Fruit fly (Drosophila melanogaster) whole organism, embryonic: ENCODE data around the gene Arp6.

Source experiments
- Ada2b ChIP-seq: fragments of 200-800 bp; sonication (Bioruptor generic); IDR thresholded peaks from 2 replicates; pipeline ENCODE4 v1.3.6; 2022; ENCODE audit warnings: missing biosample characterization, missing genetic modification characterization
- Blimp-1 ChIP-seq: fragments of 200-800 bp; sonication (Bioruptor generic); optimal IDR thresholded peaks from 3 replicates; lab custom pipeline; 2018; ENCODE audit warnings: missing biosample characterization, missing genetic modification characterization, mild to moderate bottlenecking, moderate library complexity, missing genetic modification reagents
- CG11093 ChIP-seq: fragments of 200-800 bp; sonication (Bioruptor generic); IDR thresholded peaks from 3 replicates; pipeline ENCODE4 v1.3.6; 2022; ENCODE audit warnings: missing biosample characterization, missing genetic modification characterization
- CG11504 ChIP-seq: fragments of 200-800 bp; sonication (Bioruptor generic); optimal IDR thresholded peaks from 3 replicates; lab custom pipeline; 2019; ENCODE audit warnings: missing biosample characterization, mild to moderate bottlenecking, missing genetic modification characterization, moderate library complexity
- CG12071 ChIP-seq: fragments of 200-800 bp; sonication (Bioruptor generic); optimal IDR thresholded peaks from 3 replicates; lab custom pipeline; 2018; ENCODE audit warnings: missing biosample characterization, mild to moderate bottlenecking, missing genetic modification characterization
- CG12104 ChIP-seq: fragments of 200-800 bp; sonication (Bioruptor generic); optimal IDR thresholded peaks from 3 replicates; lab custom pipeline; 2016; ENCODE audit warnings: missing biosample characterization, missing genetic modification characterization
- CG12236 ChIP-seq: fragments of 200-800 bp; sonication (Bioruptor generic); optimal IDR thresholded peaks from 2 replicates; lab custom pipeline; 2016; ENCODE audit warnings: missing biosample characterization, missing genetic modification characterization
- CG12942 ChIP-seq: fragments of 200-800 bp; sonication (Bioruptor generic); optimal IDR thresholded peaks from 3 replicates; lab custom pipeline; 2016; ENCODE audit warnings: missing biosample characterization, missing genetic modification characterization
- CG13287 ChIP-seq: fragments of 200-800 bp; sonication (Bioruptor generic); IDR thresholded peaks from 2 replicates; pipeline ENCODE4 v1.3.6; 2022; ENCODE audit warnings: missing biosample characterization, missing genetic modification characterization; ENCODE audit not compliant: partially characterized antibody
- CG17802 ChIP-seq: fragments of 200-800 bp; sonication (Bioruptor generic); optimal IDR thresholded peaks from 2 replicates; lab custom pipeline; 2018; ENCODE audit warnings: missing biosample characterization, mild to moderate bottlenecking, missing genetic modification characterization, moderate library complexity
- CG17912 ChIP-seq: fragments of 200-800 bp; sonication (Bioruptor generic); optimal IDR thresholded peaks from 2 replicates; lab custom pipeline; 2018; ENCODE audit warnings: missing biosample characterization, mild to moderate bottlenecking, missing genetic modification characterization
- CG31365 ChIP-seq: fragments of 200-800 bp; sonication (Bioruptor generic); optimal IDR thresholded peaks from 2 replicates; lab custom pipeline; 2018; ENCODE audit warnings: missing biosample characterization, mild to moderate bottlenecking, missing genetic modification characterization
- CG3163 ChIP-seq: fragments of 200-800 bp; sonication (Bioruptor generic); optimal IDR thresholded peaks from 3 replicates; lab custom pipeline; 2016; ENCODE audit warnings: missing biosample characterization, missing genetic modification characterization
- CG4820 ChIP-seq: fragments of 200-800 bp; sonication (Bioruptor generic); optimal IDR thresholded peaks from 3 replicates; lab custom pipeline; 2016; ENCODE audit warnings: missing biosample characterization, missing genetic modification characterization
- CG6689 ChIP-seq: fragments of 200-800 bp; sonication (Bioruptor generic); IDR thresholded peaks from 2 replicates; pipeline ENCODE4 v1.3.6; 2022; ENCODE audit warnings: missing biosample characterization, missing genetic modification characterization
- CG6765 ChIP-seq: fragments of 200-800 bp; sonication (Bioruptor generic); optimal IDR thresholded peaks from 3 replicates; lab custom pipeline; 2017; ENCODE audit warnings: missing biosample characterization, mild to moderate bottlenecking, missing genetic modification characterization
- CG7357 ChIP-seq: fragments of 200-800 bp; sonication (Bioruptor generic); IDR thresholded peaks from 3 replicates; pipeline ENCODE4 v1.3.6; 2022; ENCODE audit warnings: missing biosample characterization, missing genetic modification characterization
- CG8281 ChIP-seq: fragments of 200-800 bp; sonication (Bioruptor generic); optimal IDR thresholded peaks from 2 replicates; lab custom pipeline; 2018; ENCODE audit warnings: missing biosample characterization, mild to moderate bottlenecking, missing genetic modification characterization, moderate library complexity
- CHES-1-like ChIP-seq: fragments of 200-800 bp; sonication (Bioruptor generic); optimal IDR thresholded peaks from 2 replicates; lab custom pipeline; 2016; ENCODE audit warnings: missing biosample characterization, missing genetic modification characterization
- D19B ChIP-seq: fragments of 200-800 bp; sonication (Bioruptor generic); optimal IDR thresholded peaks from 2 replicates; lab custom pipeline; 2017; ENCODE audit warnings: missing biosample characterization, mild to moderate bottlenecking, missing genetic modification characterization
- Fer2 ChIP-seq: fragments of 200-800 bp; sonication (Bioruptor generic); optimal IDR thresholded peaks from 2 replicates; lab custom pipeline; 2018; ENCODE audit warnings: missing biosample characterization, mild to moderate bottlenecking, missing genetic modification characterization, moderate library complexity
- GATAe ChIP-seq: fragments of 200-800 bp; sonication (Bioruptor generic); conservative IDR thresholded peaks from 2 replicates; pipeline ENCODE4 v1.3.6; 2022; ENCODE audit warnings: missing biosample characterization, missing genetic modification characterization
- H15 ChIP-seq: fragments of 200-800 bp; sonication (Bioruptor generic); IDR thresholded peaks from 3 replicates; pipeline ENCODE4 v1.3.6; 2022; ENCODE audit warnings: missing biosample characterization, missing genetic modification characterization
- Hand ChIP-seq: fragments of 200-800 bp; sonication (Bioruptor generic); optimal IDR thresholded peaks from 2 replicates; lab custom pipeline; 2017; ENCODE audit warnings: mild to moderate bottlenecking, missing biosample characterization, missing genetic modification reagents, missing genetic modification characterization
- Hey ChIP-seq: fragments of 200-800 bp; sonication (Bioruptor generic); optimal IDR thresholded peaks from 3 replicates; lab custom pipeline; 2018; ENCODE audit warnings: missing biosample characterization, mild to moderate bottlenecking, missing genetic modification characterization
- Lpt ChIP-seq: fragments of >200 bp; optimal IDR thresholded peaks from 2 replicates; lab custom pipeline; 2018; ENCODE audit warnings: missing biosample characterization, missing genetic modification characterization
- NC2β ChIP-seq: fragments of 200-800 bp; sonication (Bioruptor generic); optimal IDR thresholded peaks from 2 replicates; lab custom pipeline; 2016; ENCODE audit warnings: missing biosample characterization, missing genetic modification characterization
- Opbp ChIP-seq: fragments of 200-800 bp; sonication (Bioruptor generic); IDR thresholded peaks from 3 replicates; pipeline ENCODE4 v1.3.6; 2022; ENCODE audit warnings: missing biosample characterization, missing genetic modification characterization; ENCODE audit not compliant: partially characterized antibody
- Optix ChIP-seq: fragments of 200-800 bp; sonication (Bioruptor generic); IDR thresholded peaks from 3 replicates; pipeline ENCODE4 v1.3.6; 2022; ENCODE audit warnings: missing biosample characterization, missing genetic modification characterization
- PHDP ChIP-seq: fragments of 200-800 bp; sonication (Bioruptor generic); optimal IDR thresholded peaks from 3 replicates; lab custom pipeline; 2018; ENCODE audit warnings: missing biosample characterization, mild to moderate bottlenecking, missing genetic modification characterization, moderate library complexity
- Ptx1 ChIP-seq: fragments of 200-800 bp; sonication (Bioruptor generic); IDR thresholded peaks from 2 replicates; pipeline ENCODE4 v1.3.6; 2022; ENCODE audit warnings: missing biosample characterization, missing genetic modification characterization
- Six4 ChIP-seq: fragments of 200-800 bp; sonication (Bioruptor generic); optimal IDR thresholded peaks from 2 replicates; lab custom pipeline; 2016; ENCODE audit warnings: missing biosample characterization, missing genetic modification characterization
- Trl ChIP-seq, 3 experiments: fragments of >200 bp in 2 of 3; fragments of 200-800 bp in 1 of 3; sonication (Bioruptor generic) in 1 of 3; optimal IDR thresholded peaks; 2 replicates in 1 of 3; 3 replicates in 2 of 3; lab custom pipeline; 2016 to 2017; ENCODE audit warnings: missing biosample characterization in 1 of 3, missing genetic modification characterization in 1 of 3
- amos ChIP-seq: fragments of 200-800 bp; sonication (Bioruptor generic); IDR thresholded peaks from 2 replicates; pipeline ENCODE4 v1.3.6; 2022; ENCODE audit warnings: missing biosample characterization, missing genetic modification characterization; ENCODE audit not compliant: partially characterized antibody
- bab2 ChIP-seq: fragments of 200-800 bp; sonication (Bioruptor generic); optimal IDR thresholded peaks from 2 replicates; lab custom pipeline; 2016; ENCODE audit warnings: missing biosample characterization, missing genetic modification characterization
- bbx ChIP-seq: fragments of 200-800 bp; sonication (Bioruptor generic); IDR thresholded peaks from 2 replicates; pipeline ENCODE4 v1.3.6; 2022; ENCODE audit warnings: missing biosample characterization, missing genetic modification characterization; ENCODE audit not compliant: partially characterized antibody
- cas ChIP-seq: fragments of 200-800 bp; sonication (Bioruptor generic); IDR thresholded peaks from 2 replicates; pipeline ENCODE4 v1.3.6; 2022; ENCODE audit warnings: missing biosample characterization, missing genetic modification characterization
- cg ChIP-seq: fragments of 200-800 bp; sonication (Bioruptor generic); optimal IDR thresholded peaks from 3 replicates; lab custom pipeline; 2019; ENCODE audit warnings: missing biosample characterization, mild to moderate bottlenecking, missing genetic modification characterization, moderate library complexity
- ci ChIP-seq: fragments of 200-800 bp; sonication (Bioruptor generic); IDR thresholded peaks from 3 replicates; pipeline ENCODE4 v1.3.6; 2022; ENCODE audit warnings: missing biosample characterization, missing genetic modification characterization
- dati ChIP-seq: fragments of 200-800 bp; sonication (Bioruptor generic); IDR thresholded peaks from 2 replicates; pipeline ENCODE4 v1.3.6; 2022; ENCODE audit warnings: missing biosample characterization, missing genetic modification characterization
- en ChIP-seq: fragments of 200-800 bp; sonication (Bioruptor generic); optimal IDR thresholded peaks from 2 replicates; lab custom pipeline; 2016; ENCODE audit warnings: missing biosample characterization, missing genetic modification characterization
- esg ChIP-seq: fragments of 200-800 bp; sonication (Bioruptor generic); conservative IDR thresholded peaks from 2 replicates; pipeline ENCODE4 v1.3.6; 2022; ENCODE audit warnings: missing biosample characterization, missing genetic modification characterization
- inv ChIP-seq: fragments of 200-800 bp; sonication (Bioruptor generic); IDR thresholded peaks from 2 replicates; pipeline ENCODE4 v1.3.6; 2022; ENCODE audit warnings: missing biosample characterization, missing genetic modification characterization; ENCODE audit not compliant: partially characterized antibody
- otp ChIP-seq: fragments of 200-800 bp; sonication (Bioruptor generic); IDR thresholded peaks from 3 replicates; pipeline ENCODE4, ENCODE4 v1.3.6; 2022; ENCODE audit warnings: missing biosample characterization, missing genetic modification characterization
- pb ChIP-seq: fragments of 200-800 bp; sonication (Bioruptor generic); optimal IDR thresholded peaks from 3 replicates; lab custom pipeline; 2016; ENCODE audit warnings: missing biosample characterization, missing genetic modification characterization
- sens-2 ChIP-seq: fragments of 200-800 bp; sonication (Bioruptor generic); IDR thresholded peaks from 2 replicates; pipeline ENCODE4 v1.3.6; 2022; ENCODE audit warnings: missing biosample characterization, missing genetic modification characterization
- stc ChIP-seq: fragments of 200-800 bp; sonication (Bioruptor generic); IDR thresholded peaks from 2 replicates; pipeline ENCODE4 v1.3.6; 2022; ENCODE audit warnings: missing biosample characterization, missing genetic modification characterization
- sug ChIP-seq: fragments of 200-800 bp; optimal IDR thresholded peaks from 2 replicates; lab custom pipeline; 2019; ENCODE audit warnings: missing biosample characterization, mild to moderate bottlenecking, missing genetic modification characterization, moderate library complexity
- tap ChIP-seq: fragments of 200-800 bp; optimal IDR thresholded peaks from 3 replicates; lab custom pipeline; 2019; ENCODE audit warnings: missing biosample characterization, mild to moderate bottlenecking, missing genetic modification characterization, moderate library complexity
- trh ChIP-seq: fragments of 200-800 bp; sonication (Bioruptor generic); optimal IDR thresholded peaks from 2 replicates; lab custom pipeline; 2016; ENCODE audit warnings: missing biosample characterization, missing genetic modification characterization

The Arp6 gene

dm6 chrX:15697581-15698208, 39.2 kb downstream of the Arp6 start (continued):
- TF ChIP-seq PHDP (peak; percentile 93), Six4 (GFP tag; lab: Kevin White, UChicago) (peak; percentile 84), sens-2 (GFP tag; lab: Robert Waterston, UW) (peak; percentile 89), cas (GFP tag; lab: Robert Waterston, UW) (peak; percentile 92), otp (peak; percentile 85), dati (GFP tag; lab: Robert Waterston, UW) (peak; percentile 71), en (GFP tag; lab: Kevin White, UChicago) (no peak), CHES-1-like (GFP tag; lab: Kevin White, UChicago) (no peak), bbx (no peak), Ada2b (GFP tag; lab: Robert Waterston, UW) (peak; percentile 96), Blimp-1 (GFP tag; lab: Kevin White, UChicago) (peak; percentile 87), Trl (optimal IDR thresholded peaks at IDR 0.05; lab: Kevin White, UChicago) (no peak), Trl (GFP tag; optimal IDR thresholded peaks at IDR 0.05; lab: Kevin White, UChicago) (peak; percentile 58), cg (GFP tag; lab: Kevin White, UChicago) (no peak), CG3163 (GFP tag; lab: Kevin White, UChicago) (no peak), bab2 (peak; percentile 60), Optix (GFP tag; lab: Robert Waterston, UW) (peak; percentile 87), CG11093 (GFP tag; lab: Robert Waterston, UW) (peak; percentile 87), inv (0 out of 2 replicates have a peak, but pooled peaks have one; percentile 16), CG12071 (GFP tag; lab: Kevin White, UChicago) (peak; percentile 89), trh (peak; percentile 89), CG7357 (GFP tag; lab: Robert Waterston, UW) (peak; percentile 85), CG13287 (GFP tag; lab: Robert Waterston, UW) (peak; percentile 59), GATAe (GFP tag; lab: Robert Waterston, UW) (peak; percentile 80), sug (tag; lab: Kevin White, UChicago) (peak; percentile 96), CG17912 (GFP tag; lab: Kevin White, UChicago) (peak; percentile 37), tap (tag; lab: Kevin White, UChicago) (peak; percentile 90), CG4820 (peak; percentile 89), CG6689 (GFP tag; lab: Robert Waterston, UW) (peak; percentile 95), CG31365 (tag; lab: Kevin White, UChicago) (peak; percentile 70), CG17802 (peak; percentile 67), ci (GFP tag; lab: Robert Waterston, UW) (peak; percentile 88), Lpt (no peak), Fer2 (peak; percentile 93), stc (GFP tag; lab: Robert Waterston, UW) (peak; percentile 94), Hand (GFP tag; lab: Kevin White, UChicago) (peak; percentile 81), esg (peak; percentile 93), CG12942 (GFP tag; lab: Kevin White, UChicago) (peak; percentile 85), CG12104 (GFP tag; lab: Kevin White, UChicago) (peak; percentile 88), Ptx1 (peak; percentile 95), Hey (tag; lab: Kevin White, UChicago) (peak; percentile 51), H15 (GFP tag; lab: Robert Waterston, UW) (peak; percentile 94), CG11504 (tag; lab: Kevin White, UChicago) (peak; percentile 94), amos (GFP tag; lab: Robert Waterston, UW) (peak; percentile 20; the same call in 1 of the 2 replicates), Opbp (GFP tag; lab: Robert Waterston, UW) (no peak), NC2β (GFP tag; lab: Kevin White, UChicago) (no peak), pb (GFP tag; lab: Kevin White, UChicago) (no peak), D19B (GFP tag; lab: Kevin White, UChicago) (peak; percentile 84), CG12236 (GFP tag; lab: Kevin White, UChicago) (no peak), CG6765 (GFP tag; lab: Kevin White, UChicago) (peak; percentile 70), CG8281 (peak; percentile 81)
